Worm (Caenorhabditis elegans): Measurements from ENCODE around the gene him-3.

The him-3 gene

DNA sequence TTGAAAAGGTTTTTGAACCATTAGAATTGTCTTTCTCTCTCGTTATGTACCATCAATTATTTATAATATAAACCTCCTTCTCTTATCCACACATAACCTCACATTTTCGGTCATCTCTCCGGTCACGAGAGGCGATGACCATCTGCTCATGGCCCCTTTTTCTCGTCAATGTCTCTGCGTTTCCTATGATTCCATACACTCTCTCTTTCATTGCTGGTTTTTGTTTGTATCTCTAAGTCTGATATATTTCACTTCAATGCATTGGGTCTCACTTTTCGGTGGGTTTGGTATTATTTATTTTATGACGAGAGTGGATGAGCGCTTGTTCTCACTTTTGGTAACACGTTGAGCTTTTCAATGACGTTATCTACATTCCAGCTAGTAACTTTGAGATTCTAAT lies 45.7 kb downstream of the him-3 start:
- TF ChIP-seq ceh-48 (tag; optimal IDR thresholded peaks at IDR 0.05) (no peak), ttx-3 (tag; optimal IDR thresholded peaks at IDR 0.05) (no peak), lin-11 (tag; optimal IDR thresholded peaks at IDR 0.05) (no peak), pag-3 (tag; optimal IDR thresholded peaks at IDR 0.05; ENCODE audit: borderline replicate concordance) (no peak), ama-1 (optimal IDR thresholded peaks at IDR 0.05) (no peak), fax-1 (tag; optimal IDR thresholded peaks at IDR 0.05) (no peak), sox-2 (GFP tag; IDR thresholded peaks at IDR 0.05) (no peak; the same call in 1 of the 2 replicates), ahr-1 (tag; optimal IDR thresholded peaks at IDR 0.05) (no peak), nhr-232 (tag; optimal IDR thresholded peaks at IDR 0.05) (no peak), hlh-30 (tag; optimal IDR thresholded peaks at IDR 0.05; ENCODE audit: insufficient read depth) (peak; percentile 94), sox-4 (tag; optimal IDR thresholded peaks at IDR 0.05) (no peak), zip-5 (tag; optimal IDR thresholded peaks at IDR 0.05) (no peak), ceh-14 (tag; optimal IDR thresholded peaks at IDR 0.05) (no peak), dve-1 (tag; optimal IDR thresholded peaks at IDR 0.05) (no peak), rnt-1 (tag; optimal IDR thresholded peaks at IDR 0.05) (no peak), elt-4 (tag; optimal IDR thresholded peaks at IDR 0.05) (no peak), ceh-18 (tag; optimal IDR thresholded peaks at IDR 0.05) (no peak), fkh-6 (tag; optimal IDR thresholded peaks at IDR 0.05) (no peak), hlh-8 (tag; optimal IDR thresholded peaks at IDR 0.05) (peak; percentile 20), ceh-22 (tag; optimal IDR thresholded peaks at IDR 0.05) (no peak), pqm-1 (tag; optimal IDR thresholded peaks at IDR 0.05) (no peak), unc-42 (tag; optimal IDR thresholded peaks at IDR 0.05) (peak; percentile 19), nfya-1 (tag; optimal IDR thresholded peaks at IDR 0.05) (peak; percentile 64), ceh-34 (tag; optimal IDR thresholded peaks at IDR 0.05) (peak; percentile 35), ceh-31 (tag; optimal IDR thresholded peaks at IDR 0.05) (peak; percentile 53), ceh-19 (GFP tag; optimal IDR thresholded peaks at IDR 0.05) (no peak), ceh-2 (tag; optimal IDR thresholded peaks at IDR 0.05) (peak; percentile 4), unc-3 (GFP tag; conservative IDR thresholded peaks at IDR 0.05) (no peak), unc-3 (tag; optimal IDR thresholded peaks at IDR 0.05) (no peak), unc-55 (GFP tag; optimal IDR thresholded peaks at IDR 0.05) (peak; percentile 7), pha-2 (tag; optimal IDR thresholded peaks at IDR 0.05) (peak; percentile 63), T23F11.4 (GFP tag; optimal IDR thresholded peaks at IDR 0.05) (no peak), ceh-45 (GFP tag; IDR thresholded peaks at IDR 0.05) (no peak), eyg-1 (tag; optimal IDR thresholded peaks at IDR 0.05) (no peak), ceh-6 (GFP tag; optimal IDR thresholded peaks at IDR 0.05) (no peak), elt-2 (tag; optimal IDR thresholded peaks at IDR 0.05) (peak; percentile 7), ceh-30 (tag; optimal IDR thresholded peaks at IDR 0.05) (no peak), madf-2 (tag; optimal IDR thresholded peaks at IDR 0.05) (no peak), fkh-10 (GFP tag; optimal IDR thresholded peaks at IDR 0.05) (no peak), pha-4 (tag; optimal IDR thresholded peaks at IDR 0.05) (no peak), sdc-2 (tag; optimal IDR thresholded peaks at IDR 0.05) (no peak), hlh-15 (tag; optimal IDR thresholded peaks at IDR 0.05) (no peak), K09A11.1 (tag; optimal IDR thresholded peaks at IDR 0.05; ENCODE audit: insufficient read depth) (no peak), hlh-13 (GFP tag; optimal IDR thresholded peaks at IDR 0.05) (no peak), tbx-7 (tag; optimal IDR thresholded peaks at IDR 0.05) (no peak), che-1 (tag; optimal IDR thresholded peaks at IDR 0.05) (no peak), lim-6 (tag; optimal IDR thresholded peaks at IDR 0.05) (no peak), C08G9.2 (tag; optimal IDR thresholded peaks at IDR 0.05) (no peak), dmd-4 (tag; optimal IDR thresholded peaks at IDR 0.05; ENCODE audit: borderline replicate concordance) (no peak), Y22D7AL.16 (tag; optimal IDR thresholded peaks at IDR 0.05) (no peak), odd-2 (tag; optimal IDR thresholded peaks at IDR 0.05) (no peak)

Measured in whole organism, late embryonic.